Fruit fly (Drosophila melanogaster) whole organism, embryonic: ENCODE results near the gene Ets97D.

Experiments
- CG10147 ChIP-seq: fragments of 200-800 bp; sonication (Bioruptor generic); optimal IDR thresholded peaks from 2 replicates; lab custom pipeline; 2019; ENCODE audit warnings: missing biosample characterization, mild to moderate bottlenecking, missing genetic modification characterization, moderate library complexity
- CG10209 ChIP-seq: fragments of 200-800 bp; sonication (Bioruptor generic); optimal IDR thresholded peaks from 3 replicates; lab custom pipeline; 2017; ENCODE audit warnings: missing biosample characterization, mild to moderate bottlenecking, missing genetic modification characterization, missing genetic modification reagents
- CG12071 ChIP-seq: fragments of 200-800 bp; sonication (Bioruptor generic); optimal IDR thresholded peaks from 3 replicates; lab custom pipeline; 2018; ENCODE audit warnings: missing biosample characterization, mild to moderate bottlenecking, missing genetic modification characterization
- CG12104 ChIP-seq: fragments of 200-800 bp; sonication (Bioruptor generic); optimal IDR thresholded peaks from 3 replicates; lab custom pipeline; 2016; ENCODE audit warnings: missing biosample characterization, missing genetic modification characterization
- CG12155 ChIP-seq: fragments of 200-800 bp; sonication (Bioruptor generic); optimal IDR thresholded peaks from 3 replicates; lab custom pipeline; 2016; ENCODE audit warnings: missing biosample characterization, missing genetic modification characterization
- CG12299 ChIP-seq: fragments of 200-800 bp; sonication (Bioruptor generic); optimal IDR thresholded peaks from 2 replicates; lab custom pipeline; 2018; ENCODE audit warnings: missing biosample characterization, mild to moderate bottlenecking, missing genetic modification characterization
- CG14441 ChIP-seq: fragments of 200-800 bp; sonication (Bioruptor generic); IDR thresholded peaks from 2 replicates; pipeline ENCODE4 v1.3.6; 2022; ENCODE audit warnings: missing biosample characterization, missing genetic modification characterization
- CG15601 ChIP-seq: fragments of 200-800 bp; sonication (Bioruptor generic); optimal IDR thresholded peaks from 3 replicates; lab custom pipeline; 2019; ENCODE audit warnings: missing biosample characterization, mild to moderate bottlenecking, missing genetic modification characterization, moderate library complexity
- CG3163 ChIP-seq: fragments of 200-800 bp; sonication (Bioruptor generic); optimal IDR thresholded peaks from 3 replicates; lab custom pipeline; 2016; ENCODE audit warnings: missing biosample characterization, missing genetic modification characterization
- CG3838 ChIP-seq: fragments of 200-800 bp; sonication (Bioruptor generic); optimal IDR thresholded peaks from 3 replicates; lab custom pipeline; 2016; ENCODE audit warnings: missing biosample characterization, missing genetic modification characterization
- CG4282 ChIP-seq: fragments of 200-800 bp; sonication (Bioruptor generic); optimal IDR thresholded peaks from 2 replicates; lab custom pipeline; 2016; ENCODE audit warnings: missing biosample characterization, missing genetic modification characterization
- CG4617 ChIP-seq: fragments of 200-800 bp; sonication (Bioruptor generic); optimal IDR thresholded peaks from 3 replicates; lab custom pipeline; 2016; ENCODE audit warnings: missing biosample characterization, missing genetic modification characterization, borderline replicate concordance
- CG6272 ChIP-seq: fragments of 200-800 bp; sonication (Bioruptor generic); IDR thresholded peaks from 2 replicates; pipeline ENCODE4 v1.3.6; 2022; ENCODE audit warnings: missing biosample characterization, missing genetic modification characterization
- CG7963 ChIP-seq: fragments of 200-800 bp; sonication (Bioruptor generic); IDR thresholded peaks from 3 replicates; pipeline ENCODE4 v1.3.6; 2022; ENCODE audit warnings: missing biosample characterization, missing genetic modification characterization; ENCODE audit not compliant: partially characterized antibody
- CG8388 ChIP-seq: fragments of 200-800 bp; sonication (Bioruptor generic); optimal IDR thresholded peaks from 2 replicates; lab custom pipeline; 2019; ENCODE audit warnings: missing biosample characterization, mild to moderate bottlenecking, missing genetic modification characterization, moderate library complexity
- CG9797 ChIP-seq: fragments of 200-800 bp; sonication (Bioruptor generic); optimal IDR thresholded peaks from 3 replicates; lab custom pipeline; 2018; ENCODE audit warnings: missing biosample characterization, mild to moderate bottlenecking, missing genetic modification characterization
- Camta ChIP-seq: fragments of 200-800 bp; sonication (Bioruptor generic); optimal IDR thresholded peaks from 2 replicates; lab custom pipeline; 2016; ENCODE audit warnings: missing biosample characterization, missing genetic modification characterization
- E2f2 ChIP-seq: fragments of 200-800 bp; sonication (Bioruptor generic); IDR thresholded peaks from 2 replicates; pipeline ENCODE4 v1.3.6; 2022; ENCODE audit warnings: missing biosample characterization, missing genetic modification characterization
- H15 ChIP-seq: fragments of 200-800 bp; sonication (Bioruptor generic); IDR thresholded peaks from 3 replicates; pipeline ENCODE4 v1.3.6; 2022; ENCODE audit warnings: missing biosample characterization, missing genetic modification characterization
- HLH3B ChIP-seq: fragments of 200-800 bp; sonication (Bioruptor generic); IDR thresholded peaks from 2 replicates; pipeline ENCODE4 v1.3.6; 2022; ENCODE audit warnings: missing biosample characterization, missing genetic modification characterization
- HLHmδ ChIP-seq: fragments of 200-800 bp; sonication (Bioruptor generic); optimal IDR thresholded peaks from 2 replicates; lab custom pipeline; 2018; ENCODE audit warnings: missing biosample characterization, mild to moderate bottlenecking, missing genetic modification characterization, moderate library complexity
- Mrtf ChIP-seq: fragments of 200-800 bp; sonication (Bioruptor generic); IDR thresholded peaks from 3 replicates; pipeline ENCODE4 v1.3.6; 2022; ENCODE audit warnings: missing biosample characterization, missing genetic modification characterization
- NK7.1 ChIP-seq: fragments of 200-800 bp; sonication (Bioruptor generic); optimal IDR thresholded peaks from 3 replicates; lab custom pipeline; 2016; ENCODE audit warnings: missing biosample characterization, missing genetic modification characterization
- Neu2 ChIP-seq: fragments of 200-800 bp; sonication (Bioruptor generic); optimal IDR thresholded peaks from 3 replicates; lab custom pipeline; 2016; ENCODE audit warnings: missing biosample characterization, missing genetic modification characterization, borderline replicate concordance
- Pdp1 ChIP-seq, 2 experiments: fragments of 200-800 bp; sonication (Bioruptor generic); optimal IDR thresholded peaks; 3 replicates each; lab custom pipeline; 2016; ENCODE audit warnings: missing biosample characterization in 2 of 2, missing genetic modification characterization in 2 of 2, mild to moderate bottlenecking in 1 of 2, moderate library complexity in 1 of 2
- Stat92E ChIP-seq, 3 experiments: fragments of >200 bp in 2 of 3; fragments of 200-800 bp in 1 of 3; sonication (Bioruptor generic) in 1 of 3; optimal IDR thresholded peaks; 2 replicates each; lab custom pipeline; 2017 to 2019; ENCODE audit warnings: missing biosample characterization in 3 of 3, missing genetic modification characterization in 3 of 3, mild to moderate bottlenecking in 1 of 3, moderate library complexity in 1 of 3
- Taf1 ChIP-seq: fragments of 200-800 bp; sonication (Bioruptor generic); IDR thresholded peaks from 2 replicates; pipeline ENCODE4 v1.3.6; 2022; ENCODE audit warnings: missing biosample characterization, missing genetic modification characterization
- ase ChIP-seq: fragments of 200-800 bp; sonication (Bioruptor generic); IDR thresholded peaks from 3 replicates; pipeline ENCODE4 v1.3.6; 2022; ENCODE audit warnings: missing biosample characterization, missing genetic modification characterization
- bbx ChIP-seq: fragments of 200-800 bp; sonication (Bioruptor generic); IDR thresholded peaks from 2 replicates; pipeline ENCODE4 v1.3.6; 2022; ENCODE audit warnings: missing biosample characterization, missing genetic modification characterization; ENCODE audit not compliant: partially characterized antibody
- bowl ChIP-seq: fragments of 200-800 bp; sonication (Bioruptor generic); IDR thresholded peaks from 2 replicates; pipeline ENCODE4 v1.3.6; 2022; ENCODE audit warnings: missing biosample characterization, missing genetic modification characterization
- cg ChIP-seq: fragments of 200-800 bp; sonication (Bioruptor generic); optimal IDR thresholded peaks from 3 replicates; lab custom pipeline; 2019; ENCODE audit warnings: missing biosample characterization, mild to moderate bottlenecking, missing genetic modification characterization, moderate library complexity
- chn ChIP-seq: fragments of 200-800 bp; sonication (Bioruptor generic); optimal IDR thresholded peaks from 2 replicates; lab custom pipeline; 2016; ENCODE audit warnings: missing biosample characterization, missing genetic modification characterization
- corto ChIP-seq: fragments of 200-800 bp; sonication (Bioruptor generic); optimal IDR thresholded peaks from 2 replicates; lab custom pipeline; 2016; ENCODE audit warnings: missing biosample characterization, mild to moderate bottlenecking, missing genetic modification characterization, moderate library complexity
- crol ChIP-seq: fragments of 200-800 bp; sonication (Bioruptor generic); IDR thresholded peaks from 2 replicates; pipeline ENCODE4 v1.3.6; 2022; ENCODE audit warnings: missing biosample characterization, missing genetic modification characterization
- dm ChIP-seq: fragments of 200-800 bp; sonication (Bioruptor generic); optimal IDR thresholded peaks from 3 replicates; lab custom pipeline; 2016; ENCODE audit warnings: missing biosample characterization, missing genetic modification characterization
- exex ChIP-seq: fragments of 200-800 bp; sonication (Bioruptor generic); optimal IDR thresholded peaks from 4 replicates; lab custom pipeline; 2018; ENCODE audit warnings: missing biosample characterization, mild to moderate bottlenecking, missing genetic modification characterization, moderate library complexity
- gce ChIP-seq: fragments of 200-800 bp; sonication (Bioruptor generic); IDR thresholded peaks from 3 replicates; pipeline ENCODE4 v1.3.6; 2022; ENCODE audit warnings: missing biosample characterization, missing genetic modification characterization
- ham ChIP-seq: fragments of 200-800 bp; sonication (Bioruptor generic); IDR thresholded peaks from 2 replicates; pipeline ENCODE4 v1.3.6; 2022; ENCODE audit warnings: missing biosample characterization, missing genetic modification characterization
- jumu ChIP-seq: fragments of 200-800 bp; sonication (Bioruptor generic); optimal IDR thresholded peaks from 3 replicates; lab custom pipeline; 2016; ENCODE audit warnings: missing biosample characterization, missing genetic modification characterization
- ken ChIP-seq: fragments of 200-800 bp; sonication (Bioruptor generic); IDR thresholded peaks from 3 replicates; pipeline ENCODE4 v1.3.6; 2022; ENCODE audit warnings: missing biosample characterization, missing genetic modification characterization
- knrl ChIP-seq: fragments of 200-800 bp; sonication (Bioruptor generic); IDR thresholded peaks from 3 replicates; pipeline ENCODE4 v1.3.6; 2022; ENCODE audit warnings: missing biosample characterization, missing genetic modification characterization; ENCODE audit not compliant: partially characterized antibody
- nerfin-2 ChIP-seq: fragments of 200-800 bp; sonication (Bioruptor generic); IDR thresholded peaks from 2 replicates; pipeline ENCODE4 v1.3.6; 2022; ENCODE audit warnings: missing biosample characterization, missing genetic modification characterization; ENCODE audit not compliant: partially characterized antibody
- nom ChIP-seq: fragments of 200-800 bp; sonication (Bioruptor generic); optimal IDR thresholded peaks from 2 replicates; lab custom pipeline; 2017; ENCODE audit warnings: missing biosample characterization, missing genetic modification characterization, mild to moderate bottlenecking, moderate library complexity, missing genetic modification reagents
- peb ChIP-seq: fragments of 200-800 bp; sonication (Bioruptor generic); IDR thresholded peaks from 2 replicates; pipeline ENCODE4 v1.3.6; 2022; ENCODE audit warnings: missing biosample characterization, missing genetic modification characterization
- pum ChIP-seq: fragments of 200-800 bp; sonication (Bioruptor generic); optimal IDR thresholded peaks from 2 replicates; lab custom pipeline; 2016; ENCODE audit warnings: missing biosample characterization, missing genetic modification characterization
- pzg ChIP-seq: fragments of 200-800 bp; sonication (Bioruptor generic); optimal IDR thresholded peaks from 3 replicates; lab custom pipeline; 2018; ENCODE audit warnings: missing biosample characterization, mild to moderate bottlenecking, missing genetic modification characterization, moderate library complexity
- ranshi ChIP-seq: fragments of 200-800 bp; sonication (Bioruptor generic); IDR thresholded peaks from 2 replicates; pipeline ENCODE4 v1.3.6; 2022; ENCODE audit warnings: missing biosample characterization, missing genetic modification characterization
- row ChIP-seq: fragments of 200-800 bp; sonication (Bioruptor generic); IDR thresholded peaks from 3 replicates; pipeline ENCODE4 v1.3.6; 2022; ENCODE audit warnings: missing biosample characterization, missing genetic modification characterization
- sd ChIP-seq: fragments of 200-800 bp; sonication (Bioruptor generic); optimal IDR thresholded peaks from 3 replicates; lab custom pipeline; 2018; ENCODE audit warnings: missing biosample characterization, mild to moderate bottlenecking, missing genetic modification characterization, moderate library complexity
- so ChIP-seq: fragments of 200-800 bp; sonication (Bioruptor generic); IDR thresholded peaks from 3 replicates; pipeline ENCODE4 v1.3.6; 2022; ENCODE audit warnings: missing biosample characterization, missing genetic modification characterization
- vvl ChIP-seq: fragments of 200-800 bp; sonication (Bioruptor generic); IDR thresholded peaks from 2 replicates; pipeline ENCODE4 v1.3.6; 2022; ENCODE audit warnings: missing biosample characterization, missing genetic modification characterization
- wek ChIP-seq: fragments of 200-800 bp; sonication (Bioruptor generic); optimal IDR thresholded peaks from 3 replicates; lab custom pipeline; 2018; ENCODE audit warnings: missing biosample characterization, mild to moderate bottlenecking, missing genetic modification characterization, moderate library complexity

Ets97D gene

DNA sequence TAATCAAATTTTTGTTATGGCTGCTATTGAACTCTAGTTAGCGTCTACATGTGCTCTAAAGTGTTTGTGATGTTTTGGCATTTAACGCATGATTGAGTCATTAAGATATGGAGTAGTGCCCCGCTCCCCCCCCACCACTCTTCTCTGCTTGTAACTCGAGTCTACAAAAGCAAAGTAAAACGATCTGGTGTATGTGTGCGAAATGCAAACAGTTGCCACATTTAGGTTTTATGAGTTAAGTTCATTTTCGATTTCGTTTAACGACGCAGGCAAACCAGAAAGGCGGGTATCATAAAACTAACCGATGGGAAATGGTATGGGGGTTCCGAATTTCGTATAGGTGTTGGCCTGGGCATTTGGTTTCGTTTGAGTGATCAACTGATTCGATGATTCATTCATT, 21.8 kb upstream of the Ets97D start (continued):
- TF ChIP-seq CG6272 (GFP tag; lab: Robert Waterston, UW) (no peak), Pdp1 (GFP tag; optimal IDR thresholded peaks at IDR 0.05; lab: Kevin White, UChicago) (peak in 1 of 2 experiments; percentile 19), sd (tag; lab: Kevin White, UChicago) (peak; percentile 67), CG12155 (GFP tag; lab: Kevin White, UChicago) (no peak), jumu (no peak), dm (GFP tag; lab: Kevin White, UChicago) (no peak), ken (GFP tag; lab: Robert Waterston, UW) (no peak), CG8388 (GFP tag; lab: Kevin White, UChicago) (no peak), crol (GFP tag; lab: Robert Waterston, UW) (peak; percentile 72), HLHmδ (GFP tag; lab: Kevin White, UChicago) (no peak), CG12071 (GFP tag; lab: Kevin White, UChicago) (peak; percentile 42), knrl (GFP tag; lab: Robert Waterston, UW) (no peak), H15 (GFP tag; lab: Robert Waterston, UW) (no peak), CG3838 (no peak), CG14441 (no peak), Stat92E (GFP tag; optimal IDR thresholded peaks at IDR 0.05; lab: Kevin White, UChicago) (no peak), row (GFP tag; lab: Robert Waterston, UW) (no peak), corto (no peak), CG15601 (no peak), CG10147 (GFP tag; lab: Kevin White, UChicago) (peak; percentile 15), Camta (GFP tag; lab: Kevin White, UChicago) (no peak), cg (GFP tag; lab: Kevin White, UChicago) (no peak), nom (GFP tag; lab: Kevin White, UChicago) (no peak), CG12104 (GFP tag; lab: Kevin White, UChicago) (no peak), pum (GFP tag; lab: Kevin White, UChicago) (no peak), pzg (no peak), ase (GFP tag; lab: Robert Waterston, UW) (no peak), bowl (GFP tag; lab: Robert Waterston, UW) (no peak), chn (GFP tag; lab: Kevin White, UChicago) (no peak), CG9797 (GFP tag; lab: Kevin White, UChicago) (no peak), vvl (GFP tag; lab: Robert Waterston, UW) (no peak), ham (GFP tag; lab: Robert Waterston, UW) (no peak), HLH3B (GFP tag; lab: Robert Waterston, UW) (no peak), bbx (no peak), Mrtf (GFP tag; lab: Robert Waterston, UW) (0 out of 3 replicates have a peak, but pooled peaks have one; percentile 40), CG4282 (no peak), gce (GFP tag; lab: Robert Waterston, UW) (no peak), Taf1 (GFP tag; lab: Robert Waterston, UW) (no peak), CG10209 (GFP tag; lab: Kevin White, UChicago) (no peak), exex (tag; lab: Kevin White, UChicago) (peak; percentile 25), CG3163 (GFP tag; lab: Kevin White, UChicago) (no peak), CG12299 (tag; lab: Kevin White, UChicago) (no peak), CG4617 (GFP tag; lab: Kevin White, UChicago) (no peak), nerfin-2 (GFP tag; lab: Robert Waterston, UW) (no peak), wek (GFP tag; lab: Kevin White, UChicago) (no peak), NK7.1 (GFP tag; lab: Kevin White, UChicago) (no peak), so (no peak), CG7963 (GFP tag; lab: Robert Waterston, UW) (no peak), Neu2 (GFP tag; lab: Kevin White, UChicago) (no peak), E2f2 (GFP tag; lab: Robert Waterston, UW) (no peak), ranshi (GFP tag; lab: Robert Waterston, UW) (no peak), peb (GFP tag; lab: Robert Waterston, UW) (no peak)
